Fruit fly (Drosophila melanogaster) whole organism, embryonic: Measurements from ENCODE around the gene CG3149.
A peak's percentile ranks its signal among the peaks of the same experiment; 100 is the strongest.

Experiments
- ATbp ChIP-seq: fragments of 200-800 bp; sonication (Bioruptor generic); optimal IDR thresholded peaks from 2 replicates; lab custom pipeline; 2017; ENCODE audit warnings: missing biosample characterization, mild to moderate bottlenecking, missing genetic modification characterization, missing genetic modification reagents
- CG11398 ChIP-seq: fragments of 200-800 bp; sonication (Bioruptor generic); optimal IDR thresholded peaks from 2 replicates; lab custom pipeline; 2016; ENCODE audit warnings: missing biosample characterization, missing genetic modification characterization
- CG13123 ChIP-seq: fragments of 200-800 bp; sonication (Bioruptor generic); optimal IDR thresholded peaks from 2 replicates; lab custom pipeline; 2016; ENCODE audit warnings: missing biosample characterization, missing genetic modification characterization
- CG14667 ChIP-seq: fragments of 200-800 bp; sonication (Bioruptor generic); IDR thresholded peaks from 2 replicates; pipeline ENCODE4 v1.3.6; 2022; ENCODE audit warnings: missing biosample characterization, missing genetic modification characterization
- CG15601 ChIP-seq: fragments of 200-800 bp; sonication (Bioruptor generic); optimal IDR thresholded peaks from 3 replicates; lab custom pipeline; 2019; ENCODE audit warnings: missing biosample characterization, mild to moderate bottlenecking, missing genetic modification characterization, moderate library complexity
- CG17328 ChIP-seq: fragments of 200-800 bp; sonication (Bioruptor generic); IDR thresholded peaks from 2 replicates; pipeline ENCODE4 v1.3.6; 2022; ENCODE audit warnings: missing biosample characterization, missing genetic modification characterization
- CG17385 ChIP-seq: fragments of 200-800 bp; sonication (Bioruptor generic); optimal IDR thresholded peaks from 3 replicates; lab custom pipeline; 2018; ENCODE audit warnings: missing biosample characterization, mild to moderate bottlenecking, missing genetic modification characterization
- CG17912 ChIP-seq: fragments of 200-800 bp; sonication (Bioruptor generic); optimal IDR thresholded peaks from 2 replicates; lab custom pipeline; 2018; ENCODE audit warnings: missing biosample characterization, mild to moderate bottlenecking, missing genetic modification characterization
- CG18619 ChIP-seq: fragments of 200-800 bp; sonication (Bioruptor generic); optimal IDR thresholded peaks from 3 replicates; lab custom pipeline; 2017; ENCODE audit warnings: missing biosample characterization, mild to moderate bottlenecking, missing genetic modification characterization
- CG2120 ChIP-seq: fragments of 200-800 bp; sonication (Bioruptor generic); optimal IDR thresholded peaks from 3 replicates; lab custom pipeline; 2016; ENCODE audit warnings: missing biosample characterization, missing genetic modification characterization
- CG31224 ChIP-seq: fragments of 200-800 bp; sonication (Bioruptor generic); IDR thresholded peaks from 2 replicates; pipeline ENCODE4 v1.3.6; 2022; ENCODE audit warnings: missing biosample characterization, missing genetic modification characterization
- CG31441 ChIP-seq: fragments of 200-800 bp; sonication (Bioruptor generic); IDR thresholded peaks from 2 replicates; pipeline ENCODE4 v1.3.6; 2022; ENCODE audit warnings: missing biosample characterization, missing genetic modification characterization
- CG32532 ChIP-seq: fragments of 200-800 bp; sonication (Bioruptor generic); IDR thresholded peaks from 2 replicates; pipeline ENCODE4 v1.3.6; 2022; ENCODE audit warnings: missing biosample characterization, missing genetic modification characterization
- CG3847 ChIP-seq: fragments of 200-800 bp; sonication (Bioruptor generic); IDR thresholded peaks from 2 replicates; pipeline ENCODE4 v1.3.6; 2022; ENCODE audit warnings: missing biosample characterization, missing genetic modification characterization
- CG3995 ChIP-seq: fragments of 200-800 bp; sonication (Bioruptor generic); optimal IDR thresholded peaks from 3 replicates; lab custom pipeline; 2016; ENCODE audit warnings: missing biosample characterization, missing genetic modification characterization
- CG4360 ChIP-seq: fragments of 200-800 bp; sonication (Bioruptor generic); IDR thresholded peaks from 2 replicates; pipeline ENCODE4 v1.3.6; 2022; ENCODE audit warnings: missing biosample characterization, missing genetic modification characterization
- CG43689 ChIP-seq: fragments of 200-800 bp; sonication (Bioruptor generic); IDR thresholded peaks from 2 replicates; pipeline ENCODE4 v1.3.6; 2022; ENCODE audit warnings: missing biosample characterization, missing genetic modification characterization
- CG7786 ChIP-seq: fragments of 200-800 bp; sonication (Bioruptor generic); optimal IDR thresholded peaks from 2 replicates; lab custom pipeline; 2016; ENCODE audit warnings: missing biosample characterization, missing genetic modification characterization
- CG8388 ChIP-seq: fragments of 200-800 bp; sonication (Bioruptor generic); optimal IDR thresholded peaks from 2 replicates; lab custom pipeline; 2019; ENCODE audit warnings: missing biosample characterization, mild to moderate bottlenecking, missing genetic modification characterization, moderate library complexity
- CHES-1-like ChIP-seq: fragments of 200-800 bp; sonication (Bioruptor generic); optimal IDR thresholded peaks from 2 replicates; lab custom pipeline; 2016; ENCODE audit warnings: missing biosample characterization, missing genetic modification characterization
- CoRest ChIP-seq: fragments of 200-800 bp; sonication (Bioruptor generic); optimal IDR thresholded peaks from 3 replicates; lab custom pipeline; 2018; ENCODE audit warnings: missing biosample characterization, mild to moderate bottlenecking, missing genetic modification characterization, moderate library complexity
- E2f1 ChIP-seq: fragments of 200-800 bp; sonication (Bioruptor generic); IDR thresholded peaks from 2 replicates; pipeline ENCODE4 v1.3.6; 2022; ENCODE audit warnings: missing biosample characterization, missing genetic modification characterization
- GATAe ChIP-seq: fragments of 200-800 bp; sonication (Bioruptor generic); conservative IDR thresholded peaks from 2 replicates; pipeline ENCODE4 v1.3.6; 2022; ENCODE audit warnings: missing biosample characterization, missing genetic modification characterization
- Gug ChIP-seq: fragments of 200-800 bp; sonication (Bioruptor generic); IDR thresholded peaks from 4 replicates; pipeline ENCODE4 v1.3.6; 2022; ENCODE audit warnings: missing biosample characterization, missing genetic modification characterization
- Hr78 ChIP-seq, 2 experiments: fragments of 200-800 bp in 1 of 2; fragments of >200 bp in 1 of 2; sonication (Bioruptor generic) in 1 of 2; optimal IDR thresholded peaks; 2 replicates each; lab custom pipeline; 2017 to 2019; ENCODE audit warnings: missing biosample characterization in 2 of 2, missing genetic modification characterization in 2 of 2, mild to moderate bottlenecking in 1 of 2, moderate library complexity in 1 of 2
- Jarid2 ChIP-seq: fragments of 200-800 bp; sonication (Bioruptor generic); optimal IDR thresholded peaks from 3 replicates; lab custom pipeline; 2017; ENCODE audit warnings: mild to moderate bottlenecking, missing biosample characterization, missing genetic modification reagents, missing genetic modification characterization
- Mad ChIP-seq: fragments of 200-800 bp; sonication (Bioruptor generic); optimal IDR thresholded peaks from 2 replicates; lab custom pipeline; 2016; ENCODE audit warnings: missing biosample characterization, missing genetic modification characterization
- Max ChIP-seq: fragments of 200-800 bp; sonication (Bioruptor generic); optimal IDR thresholded peaks from 2 replicates; lab custom pipeline; 2016; ENCODE audit warnings: missing biosample characterization, mild to moderate bottlenecking, missing genetic modification characterization
- NFAT ChIP-seq: fragments of 200-800 bp; sonication (Bioruptor generic); IDR thresholded peaks from 2 replicates; pipeline ENCODE4 v1.3.6; 2022; ENCODE audit warnings: missing biosample characterization, missing genetic modification characterization
- Rfx ChIP-seq: fragments of 200-800 bp; sonication (Bioruptor generic); IDR thresholded peaks from 2 replicates; pipeline ENCODE4 v1.3.6; 2022; ENCODE audit warnings: missing biosample characterization, missing genetic modification characterization
- Sin3A ChIP-seq: fragments of >200 bp; optimal IDR thresholded peaks from 2 replicates; lab custom pipeline; 2018
- Sox102F ChIP-seq: fragments of 200-800 bp; sonication (Bioruptor generic); optimal IDR thresholded peaks from 2 replicates; lab custom pipeline; 2018; ENCODE audit warnings: missing biosample characterization, mild to moderate bottlenecking, missing genetic modification characterization, moderate library complexity
- Trl ChIP-seq, 3 experiments: fragments of >200 bp in 2 of 3; fragments of 200-800 bp in 1 of 3; sonication (Bioruptor generic) in 1 of 3; optimal IDR thresholded peaks; 2 replicates in 1 of 3; 3 replicates in 2 of 3; lab custom pipeline; 2016 to 2017; ENCODE audit warnings: missing biosample characterization in 1 of 3, missing genetic modification characterization in 1 of 3
- Xrp1 ChIP-seq: fragments of 200-800 bp; sonication (Bioruptor generic); IDR thresholded peaks from 2 replicates; pipeline ENCODE4 v1.3.6; 2022; ENCODE audit warnings: missing biosample characterization, missing genetic modification characterization
- chif ChIP-seq, 2 experiments: fragments of 200-800 bp; sonication (Bioruptor generic); optimal IDR thresholded peaks; 3 replicates each; lab custom pipeline; 2016; ENCODE audit warnings: missing biosample characterization in 2 of 2, missing genetic modification characterization in 2 of 2
- dan ChIP-seq: fragments of 200-800 bp; sonication (Bioruptor generic); IDR thresholded peaks from 2 replicates; pipeline ENCODE4 v1.3.6; 2022; ENCODE audit warnings: missing biosample characterization, missing genetic modification characterization
- disco-r ChIP-seq: fragments of 200-800 bp; sonication (Bioruptor generic); optimal IDR thresholded peaks from 2 replicates; lab custom pipeline; 2016; ENCODE audit warnings: missing biosample characterization, missing genetic modification characterization
- gcm2 ChIP-seq: fragments of 200-800 bp; sonication (Bioruptor generic); optimal IDR thresholded peaks from 2 replicates; lab custom pipeline; 2016; ENCODE audit warnings: missing biosample characterization, missing genetic modification characterization
- gsb-n ChIP-seq: fragments of 200-800 bp; sonication (Bioruptor generic); optimal IDR thresholded peaks from 3 replicates; lab custom pipeline; 2018; ENCODE audit warnings: missing biosample characterization, mild to moderate bottlenecking, missing genetic modification characterization
- kay ChIP-seq: fragments of 200-800 bp; sonication (Bioruptor generic); optimal IDR thresholded peaks from 2 replicates; lab custom pipeline; 2016; ENCODE audit warnings: missing biosample characterization, missing genetic modification characterization
- lab ChIP-seq: fragments of 200-800 bp; sonication (Bioruptor generic); optimal IDR thresholded peaks from 3 replicates; lab custom pipeline; 2017; ENCODE audit warnings: missing biosample characterization, missing genetic modification characterization, mild to moderate bottlenecking, moderate library complexity, missing genetic modification reagents
- pan ChIP-seq, 4 experiments: fragments of >200 bp in 3 of 4; fragments of 200-800 bp in 1 of 4; sonication (Bioruptor generic) in 1 of 4; optimal IDR thresholded peaks in 3 of 4; IDR thresholded peaks in 1 of 4; 2 replicates each; pipeline versions ENCODE4 v1.3.6 to Lab custom; 2017 to 2022; ENCODE audit warnings: missing biosample characterization in 2 of 4, missing genetic modification characterization in 2 of 4, mixed read lengths in 1 of 4
- psq ChIP-seq: fragments of 200-800 bp; sonication (Bioruptor generic); optimal IDR thresholded peaks from 2 replicates; lab custom pipeline; 2017; ENCODE audit warnings: missing biosample characterization, missing genetic modification characterization
- pzg ChIP-seq: fragments of 200-800 bp; sonication (Bioruptor generic); optimal IDR thresholded peaks from 3 replicates; lab custom pipeline; 2018; ENCODE audit warnings: missing biosample characterization, mild to moderate bottlenecking, missing genetic modification characterization, moderate library complexity
- schlank ChIP-seq: fragments of 200-800 bp; sonication (Bioruptor generic); optimal IDR thresholded peaks from 2 replicates; lab custom pipeline; 2018; ENCODE audit warnings: missing biosample characterization, mild to moderate bottlenecking, missing genetic modification characterization
- seq ChIP-seq: fragments of 200-800 bp; sonication (Bioruptor generic); IDR thresholded peaks from 2 replicates; pipeline ENCODE4 v1.3.6; 2022; ENCODE audit warnings: missing biosample characterization, missing genetic modification characterization
- sqz ChIP-seq: fragments of 200-800 bp; sonication (Bioruptor generic); optimal IDR thresholded peaks from 3 replicates; lab custom pipeline; 2018; ENCODE audit warnings: missing biosample characterization, mild to moderate bottlenecking, missing genetic modification characterization
- ssp ChIP-seq: fragments of 200-800 bp; sonication (Bioruptor generic); IDR thresholded peaks from 2 replicates; pipeline ENCODE4 v1.3.6; 2022; ENCODE audit warnings: missing biosample characterization, missing genetic modification characterization
- tap ChIP-seq: fragments of 200-800 bp; optimal IDR thresholded peaks from 3 replicates; lab custom pipeline; 2019; ENCODE audit warnings: missing biosample characterization, mild to moderate bottlenecking, missing genetic modification characterization, moderate library complexity
- wdn ChIP-seq: fragments of 200-800 bp; sonication (Bioruptor generic); IDR thresholded peaks from 2 replicates; pipeline ENCODE4 v1.3.6; 2022; ENCODE audit warnings: missing biosample characterization, missing genetic modification characterization

The CG3149 gene

dm6 chrX:5724744-5725185 lies 29.8 kb upstream of the CG3149 start (continued):
- TF ChIP-seq CoRest (tag; lab: Kevin White, UChicago): peak; percentile 37
- TF ChIP-seq ATbp (GFP tag; lab: Kevin White, UChicago): peak; percentile 85
- no peak for TF ChIP-seq NFAT (GFP tag; lab: Robert Waterston, UW)
- peak; percentile 64 for TF ChIP-seq gsb-n (tag; lab: Kevin White, UChicago)
- TF ChIP-seq wdn (GFP tag; lab: Robert Waterston, UW): no peak
- peak; percentile 44 for TF ChIP-seq tap (tag; lab: Kevin White, UChicago)
- no peak for TF ChIP-seq Mad
- TF ChIP-seq CG32532 (GFP tag; lab: Robert Waterston, UW): peak; percentile 36; the same call in 1 of the 2 replicates
- TF ChIP-seq CG2120 (GFP tag; lab: Kevin White, UChicago): peak; percentile 26
- TF ChIP-seq gcm2: no peak
- 0 out of 2 replicates have a peak, but pooled peaks have one; percentile 25 for TF ChIP-seq E2f1 (GFP tag; lab: Robert Waterston, UW)
- TF ChIP-seq Gug (GFP tag; lab: Robert Waterston, UW): peak; percentile 17; the same call in 1 of the 4 replicates
- no peak; the same call in 1 of the 2 replicates for TF ChIP-seq seq
- no peak for TF ChIP-seq dan
- peak; percentile 53 for TF ChIP-seq lab (GFP tag; lab: Kevin White, UChicago)
- no peak for TF ChIP-seq Max
- TF ChIP-seq CG43689 (GFP tag; lab: Robert Waterston, UW): peak; percentile 57
- TF ChIP-seq Trl (optimal IDR thresholded peaks at IDR 0.05; lab: Kevin White, UChicago): no peak
- peak; percentile 29 for TF ChIP-seq Trl (GFP tag; optimal IDR thresholded peaks at IDR 0.05; lab: Kevin White, UChicago)
- TF ChIP-seq GATAe (GFP tag; lab: Robert Waterston, UW): no peak
- TF ChIP-seq CG3847 (GFP tag; lab: Robert Waterston, UW): no peak
- TF ChIP-seq CG11398 (GFP tag; lab: Kevin White, UChicago): peak; percentile 55
- TF ChIP-seq CG17912: no peak
- no peak for TF ChIP-seq kay (GFP tag; lab: Kevin White, UChicago)
- peak; percentile 67 for TF ChIP-seq CG31441 (GFP tag; lab: Robert Waterston, UW)
- TF ChIP-seq disco-r: peak; percentile 15
- no peak for TF ChIP-seq CG17385 (GFP tag; lab: Kevin White, UChicago)
- peak; percentile 71 for TF ChIP-seq Sox102F
- TF ChIP-seq ssp (GFP tag; lab: Robert Waterston, UW): peak; percentile 47
- no peak for TF ChIP-seq pzg (GFP tag; lab: Kevin White, UChicago)
- peak; percentile 7 for TF ChIP-seq sqz (GFP tag; lab: Kevin White, UChicago)
- TF ChIP-seq pan (optimal IDR thresholded peaks at IDR 0.05; lab: Kevin White, UChicago): no peak
- peak in 1 of 2 experiments; percentile 55 for TF ChIP-seq pan (GFP tag; optimal IDR thresholded peaks at IDR 0.05 in 1 of 2, IDR thresholded peaks at IDR 0.05 in 1 of 2)
- TF ChIP-seq CG13123 (GFP tag; lab: Kevin White, UChicago): peak; percentile 21
- peak; percentile 15 for TF ChIP-seq CHES-1-like (GFP tag; lab: Kevin White, UChicago)
- TF ChIP-seq Rfx (GFP tag; lab: Robert Waterston, UW): peak; percentile 45; the same call in 1 of the 2 replicates
- peak; percentile 58 for TF ChIP-seq Xrp1
- peak; percentile 20 for TF ChIP-seq CG8388
- no peak for TF ChIP-seq CG4360 (GFP tag; lab: Robert Waterston, UW)
- TF ChIP-seq chif (GFP tag; optimal IDR thresholded peaks at IDR 0.05; lab: Kevin White, UChicago): peak; percentile 24 to 37
- no peak; the same call in none of the 2 replicates for TF ChIP-seq CG17328
- TF ChIP-seq CG3995 (GFP tag; lab: Kevin White, UChicago): no peak
- TF ChIP-seq CG31224 (GFP tag; lab: Robert Waterston, UW): peak; percentile 24; the same call in 1 of the 2 replicates
- TF ChIP-seq Sin3A (lab: Kevin White, UChicago): no peak
- TF ChIP-seq Jarid2 (GFP tag; lab: Kevin White, UChicago): peak; percentile 22
- no peak for TF ChIP-seq psq (GFP tag; lab: Kevin White, UChicago)
- no peak for TF ChIP-seq schlank (tag; lab: Kevin White, UChicago)
- TF ChIP-seq CG7786 (GFP tag; lab: Kevin White, UChicago): peak; percentile 31
- peak; percentile 31 for TF ChIP-seq CG18619 (GFP tag; lab: Kevin White, UChicago)
- TF ChIP-seq CG15601: peak; percentile 27
- TF ChIP-seq Hr78 (GFP tag; optimal IDR thresholded peaks at IDR 0.05; lab: Kevin White, UChicago): no peak
- TF ChIP-seq CG14667 (GFP tag; lab: Robert Waterston, UW): peak; percentile 49; the same call in 1 of the 2 replicates
